Fruit fly (Drosophila melanogaster) whole organism, pupa: ENCODE data around the gene msl-3.

Source experiments
- CG13204 ChIP-seq: fragments of 200-800 bp; sonication (Bioruptor generic); optimal IDR thresholded peaks from 2 replicates; lab custom pipeline; 2018; ENCODE audit warnings: missing biosample characterization, mild to moderate bottlenecking, missing genetic modification characterization, moderate library complexity
- CG15710 ChIP-seq: fragments of 200-800 bp; sonication (Bioruptor generic); optimal IDR thresholded peaks from 2 replicates; lab custom pipeline; 2018; ENCODE audit warnings: missing biosample characterization, mild to moderate bottlenecking, missing genetic modification characterization, moderate library complexity
- CG32121 ChIP-seq: fragments of 200-800 bp; sonication (Bioruptor generic); IDR thresholded peaks from 2 replicates; pipeline ENCODE4 v1.3.6; 2022; ENCODE audit warnings: missing biosample characterization, missing genetic modification characterization
- CG8159 ChIP-seq: fragments of 200-800 bp; sonication (Bioruptor generic); optimal IDR thresholded peaks from 3 replicates; lab custom pipeline; 2018; ENCODE audit warnings: missing biosample characterization, mild to moderate bottlenecking, missing genetic modification characterization, moderate library complexity
- CG8301 ChIP-seq: fragments of 200-800 bp; sonication (Bioruptor generic); optimal IDR thresholded peaks from 2 replicates; lab custom pipeline; 2018; ENCODE audit warnings: missing biosample characterization, mild to moderate bottlenecking, missing genetic modification characterization
- Ets98B ChIP-seq: fragments of 200-800 bp; sonication (Bioruptor generic); IDR thresholded peaks from 2 replicates; pipeline ENCODE4 v1.3.6; 2022; ENCODE audit warnings: missing biosample characterization, missing genetic modification characterization
- Pif1A ChIP-seq: fragments of 200-800 bp; sonication (Bioruptor generic); optimal IDR thresholded peaks from 3 replicates; lab custom pipeline; 2016; ENCODE audit warnings: missing biosample characterization, missing genetic modification characterization
- Snoo ChIP-seq: fragments of 200-800 bp; sonication (Bioruptor generic); optimal IDR thresholded peaks from 3 replicates; lab custom pipeline; 2017; ENCODE audit warnings: missing biosample characterization, mild to moderate bottlenecking, missing genetic modification characterization, inconsistent platforms
- fd96Ca ChIP-seq: fragments of 200-800 bp; sonication (Bioruptor generic); IDR thresholded peaks from 3 replicates; pipeline ENCODE4 v1.3.6; 2022; ENCODE audit warnings: missing biosample characterization, missing genetic modification characterization

- no peak for TF ChIP-seq CG13204 (GFP tag; lab: Kevin White, UChicago)
- TF ChIP-seq CG15710 (tag; lab: Kevin White, UChicago), result no peak
- TF ChIP-seq fd96Ca, result no peak
- TF ChIP-seq CG32121 (GFP tag; lab: Robert Waterston, UW), result no peak
- TF ChIP-seq Pif1A (GFP tag; lab: Kevin White, UChicago), result no peak
- no peak for TF ChIP-seq Snoo
- TF ChIP-seq CG8301 (tag; lab: Kevin White, UChicago), result no peak
- no peak for TF ChIP-seq Ets98B (GFP tag; lab: Robert Waterston, UW)
- TF ChIP-seq CG8159 (tag; lab: Kevin White, UChicago), result no peak
Measured at dm6 chr3L:7131447-7131983, 6.2 kb upstream of the msl-3 start, which contains the start of gene Acbp2.
